Fruit fly (Drosophila melanogaster) whole organism, embryonic: ENCODE data around the gene Pvf3.

Experiments used
- ATbp ChIP-seq: fragments of 200-800 bp; sonication (Bioruptor generic); optimal IDR thresholded peaks from 2 replicates; lab custom pipeline; 2017; ENCODE audit warnings: missing biosample characterization, mild to moderate bottlenecking, missing genetic modification characterization, missing genetic modification reagents
- B-H1 ChIP-seq: fragments of 200-800 bp; sonication (Bioruptor generic); IDR thresholded peaks from 3 replicates; pipeline ENCODE4 v1.3.6; 2022; ENCODE audit warnings: missing biosample characterization, missing genetic modification characterization
- BEAF-32 ChIP-seq: fragments of 200-800 bp; sonication (Bioruptor generic); optimal IDR thresholded peaks from 3 replicates; lab custom pipeline; 2017; ENCODE audit warnings: missing biosample characterization, missing genetic modification characterization, mild to moderate bottlenecking, moderate library complexity, missing genetic modification reagents
- CG10147 ChIP-seq: fragments of 200-800 bp; sonication (Bioruptor generic); optimal IDR thresholded peaks from 2 replicates; lab custom pipeline; 2019; ENCODE audit warnings: missing biosample characterization, mild to moderate bottlenecking, missing genetic modification characterization, moderate library complexity
- CG12104 ChIP-seq: fragments of 200-800 bp; sonication (Bioruptor generic); optimal IDR thresholded peaks from 3 replicates; lab custom pipeline; 2016; ENCODE audit warnings: missing biosample characterization, missing genetic modification characterization
- CG12659 ChIP-seq: fragments of 200-800 bp; sonication (Bioruptor generic); optimal IDR thresholded peaks from 3 replicates; lab custom pipeline; 2017; ENCODE audit warnings: mild to moderate bottlenecking, missing biosample characterization, missing genetic modification reagents, missing genetic modification characterization
- CG12769 ChIP-seq: fragments of 200-800 bp; sonication (Bioruptor generic); optimal IDR thresholded peaks from 2 replicates; lab custom pipeline; 2019; ENCODE audit warnings: missing biosample characterization, mild to moderate bottlenecking, missing genetic modification characterization, moderate library complexity
- CG14050 ChIP-seq: fragments of 200-800 bp; sonication (Bioruptor generic); IDR thresholded peaks from 3 replicates; pipeline ENCODE4 v1.3.6; 2022; ENCODE audit warnings: missing biosample characterization, missing genetic modification characterization
- CG14710 ChIP-seq: fragments of 200-800 bp; sonication (Bioruptor generic); optimal IDR thresholded peaks from 3 replicates; lab custom pipeline; 2019; ENCODE audit warnings: missing biosample characterization, mild to moderate bottlenecking, missing genetic modification characterization, moderate library complexity
- CG15696 ChIP-seq: fragments of 200-800 bp; sonication (Bioruptor generic); optimal IDR thresholded peaks from 2 replicates; lab custom pipeline; 2019; ENCODE audit warnings: missing biosample characterization, mild to moderate bottlenecking, missing genetic modification characterization, moderate library complexity
- CG17385 ChIP-seq: fragments of 200-800 bp; sonication (Bioruptor generic); optimal IDR thresholded peaks from 3 replicates; lab custom pipeline; 2018; ENCODE audit warnings: missing biosample characterization, mild to moderate bottlenecking, missing genetic modification characterization
- CG34224 ChIP-seq: fragments of 200-800 bp; sonication (Bioruptor generic); IDR thresholded peaks from 3 replicates; pipeline ENCODE4 v1.3.6; 2022; ENCODE audit warnings: missing biosample characterization, missing genetic modification characterization; ENCODE audit not compliant: partially characterized antibody
- CG5245 ChIP-seq: fragments of 200-800 bp; sonication (Bioruptor generic); optimal IDR thresholded peaks from 3 replicates; lab custom pipeline; 2016; ENCODE audit warnings: missing biosample characterization, missing genetic modification characterization
- CG6791 ChIP-seq: fragments of 200-800 bp; sonication (Bioruptor generic); IDR thresholded peaks from 3 replicates; pipeline ENCODE4 v1.3.6; 2022; ENCODE audit warnings: missing biosample characterization, missing genetic modification characterization; ENCODE audit not compliant: partially characterized antibody
- CG7357 ChIP-seq: fragments of 200-800 bp; sonication (Bioruptor generic); IDR thresholded peaks from 3 replicates; pipeline ENCODE4 v1.3.6; 2022; ENCODE audit warnings: missing biosample characterization, missing genetic modification characterization
- CG8388 ChIP-seq: fragments of 200-800 bp; sonication (Bioruptor generic); optimal IDR thresholded peaks from 2 replicates; lab custom pipeline; 2019; ENCODE audit warnings: missing biosample characterization, mild to moderate bottlenecking, missing genetic modification characterization, moderate library complexity
- Camta ChIP-seq: fragments of 200-800 bp; sonication (Bioruptor generic); optimal IDR thresholded peaks from 2 replicates; lab custom pipeline; 2016; ENCODE audit warnings: missing biosample characterization, missing genetic modification characterization
- CrebB ChIP-seq: fragments of 200-800 bp; sonication (Bioruptor generic); optimal IDR thresholded peaks from 3 replicates; lab custom pipeline; 2018; ENCODE audit warnings: missing biosample characterization, mild to moderate bottlenecking, missing genetic modification characterization
- D ChIP-seq, 2 experiments: fragments of 200-800 bp in 1 of 2; fragments of >200 bp in 1 of 2; sonication (Bioruptor generic) in 1 of 2; optimal IDR thresholded peaks; 2 replicates in 1 of 2; 3 replicates in 1 of 2; lab custom pipeline; 2017; ENCODE audit warnings: mild to moderate bottlenecking in 1 of 2, missing biosample characterization in 1 of 2, missing genetic modification characterization in 1 of 2, missing genetic modification reagents in 1 of 2
- Dek ChIP-seq: fragments of 200-800 bp; sonication (Bioruptor generic); optimal IDR thresholded peaks from 3 replicates; lab custom pipeline; 2019; ENCODE audit warnings: missing biosample characterization, mild to moderate bottlenecking, missing genetic modification characterization, moderate library complexity
- Dref ChIP-seq: fragments of 200-800 bp; sonication (Bioruptor generic); IDR thresholded peaks from 2 replicates; pipeline ENCODE4 v1.3.6; 2022; ENCODE audit warnings: missing biosample characterization, missing genetic modification characterization
- GATAe ChIP-seq: fragments of 200-800 bp; sonication (Bioruptor generic); conservative IDR thresholded peaks from 2 replicates; pipeline ENCODE4 v1.3.6; 2022; ENCODE audit warnings: missing biosample characterization, missing genetic modification characterization
- HmgZ ChIP-seq: fragments of 200-800 bp; sonication (Bioruptor generic); optimal IDR thresholded peaks from 2 replicates; lab custom pipeline; 2018; ENCODE audit warnings: missing biosample characterization, mild to moderate bottlenecking, missing genetic modification characterization
- Hr78 ChIP-seq, 2 experiments: fragments of 200-800 bp in 1 of 2; fragments of >200 bp in 1 of 2; sonication (Bioruptor generic) in 1 of 2; optimal IDR thresholded peaks; 2 replicates each; lab custom pipeline; 2017 to 2019; ENCODE audit warnings: missing biosample characterization in 2 of 2, missing genetic modification characterization in 2 of 2, mild to moderate bottlenecking in 1 of 2, moderate library complexity in 1 of 2
- MTF-1 ChIP-seq: fragments of 200-800 bp; sonication (Bioruptor generic); optimal IDR thresholded peaks from 2 replicates; lab custom pipeline; 2018; ENCODE audit warnings: missing biosample characterization, mild to moderate bottlenecking, missing genetic modification characterization, borderline replicate concordance
- Mad ChIP-seq: fragments of 200-800 bp; sonication (Bioruptor generic); optimal IDR thresholded peaks from 2 replicates; lab custom pipeline; 2016; ENCODE audit warnings: missing biosample characterization, missing genetic modification characterization
- Myb ChIP-seq: fragments of 200-800 bp; sonication (Bioruptor generic); optimal IDR thresholded peaks from 2 replicates; lab custom pipeline; 2016; ENCODE audit warnings: missing biosample characterization, missing genetic modification characterization
- Oli ChIP-seq: fragments of 200-800 bp; sonication (Bioruptor generic); optimal IDR thresholded peaks from 2 replicates; lab custom pipeline; 2018; ENCODE audit warnings: missing biosample characterization, mild to moderate bottlenecking, missing genetic modification characterization, moderate library complexity
- Six4 ChIP-seq: fragments of 200-800 bp; sonication (Bioruptor generic); optimal IDR thresholded peaks from 2 replicates; lab custom pipeline; 2016; ENCODE audit warnings: missing biosample characterization, missing genetic modification characterization
- TFAM ChIP-seq: fragments of 200-800 bp; sonication (Bioruptor generic); optimal IDR thresholded peaks from 2 replicates; lab custom pipeline; 2017; ENCODE audit warnings: missing biosample characterization, missing genetic modification characterization, inconsistent platforms
- ac ChIP-seq: fragments of 200-800 bp; sonication (Bioruptor generic); optimal IDR thresholded peaks from 3 replicates; lab custom pipeline; 2017; ENCODE audit warnings: missing biosample characterization, mild to moderate bottlenecking, missing genetic modification characterization
- al ChIP-seq: fragments of 200-800 bp; sonication (Bioruptor generic); IDR thresholded peaks from 2 replicates; pipeline ENCODE4 v1.3.6; 2022; ENCODE audit warnings: missing biosample characterization, missing genetic modification characterization
- ash1 ChIP-seq: fragments of 200-800 bp; sonication (Bioruptor generic); optimal IDR thresholded peaks from 2 replicates; lab custom pipeline; 2018; ENCODE audit warnings: missing biosample characterization, mild to moderate bottlenecking, missing genetic modification characterization
- cad ChIP-seq: fragments of >200 bp; optimal IDR thresholded peaks from 2 replicates; lab custom pipeline; 2017; ENCODE audit warnings: missing biosample characterization, missing genetic modification characterization
- chif ChIP-seq, 2 experiments: fragments of 200-800 bp; sonication (Bioruptor generic); optimal IDR thresholded peaks; 3 replicates each; lab custom pipeline; 2016; ENCODE audit warnings: missing biosample characterization in 2 of 2, missing genetic modification characterization in 2 of 2
- crp ChIP-seq, 2 experiments: fragments of 200-800 bp; sonication (Bioruptor generic); optimal IDR thresholded peaks; 2 replicates in 1 of 2; 3 replicates in 1 of 2; lab custom pipeline; 2017; ENCODE audit warnings: missing biosample characterization in 2 of 2, missing genetic modification characterization in 2 of 2, mild to moderate bottlenecking in 1 of 2, moderate library complexity in 1 of 2
- disco-r ChIP-seq: fragments of 200-800 bp; sonication (Bioruptor generic); optimal IDR thresholded peaks from 2 replicates; lab custom pipeline; 2016; ENCODE audit warnings: missing biosample characterization, missing genetic modification characterization
- dmrt99B ChIP-seq: fragments of 200-800 bp; sonication (Bioruptor generic); optimal IDR thresholded peaks from 2 replicates; lab custom pipeline; 2018; ENCODE audit warnings: missing biosample characterization, mild to moderate bottlenecking, missing genetic modification characterization, moderate library complexity
- dysf ChIP-seq: fragments of 200-800 bp; sonication (Bioruptor generic); IDR thresholded peaks from 3 replicates; pipeline ENCODE4 v1.3.6; 2022; ENCODE audit warnings: missing biosample characterization, missing genetic modification characterization
- en ChIP-seq: fragments of 200-800 bp; sonication (Bioruptor generic); optimal IDR thresholded peaks from 2 replicates; lab custom pipeline; 2016; ENCODE audit warnings: missing biosample characterization, missing genetic modification characterization
- gro ChIP-seq: fragments of 200-800 bp; sonication (Bioruptor generic); optimal IDR thresholded peaks from 2 replicates; lab custom pipeline; 2016; ENCODE audit warnings: missing biosample characterization, missing genetic modification characterization
- gsb ChIP-seq: fragments of 200-800 bp; sonication (Bioruptor generic); IDR thresholded peaks from 2 replicates; pipeline ENCODE4 v1.3.6; 2022; ENCODE audit warnings: missing biosample characterization, missing genetic modification characterization
- hb ChIP-seq: fragments of 200-800 bp; sonication (Bioruptor generic); IDR thresholded peaks from 3 replicates; pipeline ENCODE4 v1.3.6; 2022; ENCODE audit warnings: missing biosample characterization, missing genetic modification characterization; ENCODE audit not compliant: partially characterized antibody
- mirr ChIP-seq: fragments of 200-800 bp; sonication (Bioruptor generic); optimal IDR thresholded peaks from 3 replicates; lab custom pipeline; 2018; ENCODE audit warnings: missing biosample characterization, mild to moderate bottlenecking, missing genetic modification characterization
- nerfin-1 ChIP-seq: fragments of 200-800 bp; sonication (Bioruptor generic); optimal IDR thresholded peaks from 3 replicates; lab custom pipeline; 2019; ENCODE audit warnings: missing biosample characterization, mild to moderate bottlenecking, missing genetic modification characterization, moderate library complexity
- nmo ChIP-seq: fragments of 200-800 bp; sonication (Bioruptor generic); optimal IDR thresholded peaks from 2 replicates; lab custom pipeline; 2018; ENCODE audit warnings: missing biosample characterization, mild to moderate bottlenecking, missing genetic modification characterization, moderate library complexity
- pho ChIP-seq: fragments of 200-800 bp; sonication (Bioruptor generic); optimal IDR thresholded peaks from 2 replicates; lab custom pipeline; 2016; ENCODE audit warnings: missing biosample characterization, missing genetic modification characterization
- run ChIP-seq: fragments of 200-800 bp; sonication (Bioruptor generic); optimal IDR thresholded peaks from 3 replicates; lab custom pipeline; 2018; ENCODE audit warnings: missing biosample characterization, mild to moderate bottlenecking, missing genetic modification characterization

Pvf3 gene

dm6 chr2L:7135069-7135468 lies 22.4 kb downstream of the Pvf3 start (continued):
- TF ChIP-seq CG10147 (GFP tag; lab: Kevin White, UChicago), result no peak
- peak; percentile 82 to 85 for TF ChIP-seq chif (GFP tag; optimal IDR thresholded peaks at IDR 0.05; lab: Kevin White, UChicago)
- TF ChIP-seq CG5245 (GFP tag; lab: Kevin White, UChicago), result peak; percentile 69
- peak; percentile 73 for TF ChIP-seq dysf
- peak; percentile 39; the same call in 1 of the 3 replicates for TF ChIP-seq B-H1 (GFP tag; lab: Robert Waterston, UW)
- TF ChIP-seq Dek, result no peak
- peak; percentile 77 for TF ChIP-seq Six4 (GFP tag; lab: Kevin White, UChicago)
- TF ChIP-seq mirr, result no peak
- no peak for TF ChIP-seq D (optimal IDR thresholded peaks at IDR 0.05; lab: Kevin White, UChicago)
- TF ChIP-seq D (GFP tag; optimal IDR thresholded peaks at IDR 0.05; lab: Kevin White, UChicago), result peak; percentile 77
- TF ChIP-seq CG14050 (GFP tag; lab: Robert Waterston, UW), result peak; percentile 72
- TF ChIP-seq CG17385 (GFP tag; lab: Kevin White, UChicago), result peak; percentile 67
- peak; percentile 31 for TF ChIP-seq MTF-1 (GFP tag; lab: Kevin White, UChicago)
- peak; percentile 25 for TF ChIP-seq ac (GFP tag; lab: Kevin White, UChicago)
- TF ChIP-seq hb (GFP tag; lab: Robert Waterston, UW), result no peak
- TF ChIP-seq Mad, result peak; percentile 64
- no peak for TF ChIP-seq gro (GFP tag; lab: Kevin White, UChicago)
- peak; percentile 85 for TF ChIP-seq CG8388 (GFP tag; lab: Kevin White, UChicago)
- TF ChIP-seq run (tag; lab: Kevin White, UChicago), result peak; percentile 25
- peak in 1 of 2 experiments; percentile 11 for TF ChIP-seq Hr78 (GFP tag; optimal IDR thresholded peaks at IDR 0.05; lab: Kevin White, UChicago)
- peak; percentile 83 for TF ChIP-seq dmrt99B
- no peak for TF ChIP-seq al (GFP tag; lab: Robert Waterston, UW)
- TF ChIP-seq BEAF-32, result no peak
- peak; percentile 37 for TF ChIP-seq CG12659 (GFP tag; lab: Kevin White, UChicago)
- peak; percentile 24 for TF ChIP-seq CrebB (tag; lab: Kevin White, UChicago)
- peak; percentile 79 for TF ChIP-seq nmo (GFP tag; lab: Kevin White, UChicago)

dm6 chr2L:7133506-7134270 lies 23.8 kb downstream of the Pvf3 start:
- TF ChIP-seq ATbp, result no peak
- TF ChIP-seq disco-r (GFP tag; lab: Kevin White, UChicago), result no peak
- no peak for TF ChIP-seq cad (GFP tag; lab: Kevin White, UChicago)
- peak; percentile 64 for TF ChIP-seq CG12769
- no peak for TF ChIP-seq gsb (GFP tag; lab: Robert Waterston, UW)
- no peak for TF ChIP-seq pho (GFP tag; lab: Kevin White, UChicago)
- TF ChIP-seq CG34224 (GFP tag; lab: Robert Waterston, UW), result peak; percentile 51; the same call in 2 of the 3 replicates
- no peak for TF ChIP-seq CG7357
- TF ChIP-seq CG12104, result no peak
- TF ChIP-seq Camta (GFP tag; lab: Kevin White, UChicago), result no peak
- no peak for TF ChIP-seq Dref (GFP tag; lab: Robert Waterston, UW)
- no peak for TF ChIP-seq Oli (tag; lab: Kevin White, UChicago)
- TF ChIP-seq crp (GFP tag; optimal IDR thresholded peaks at IDR 0.05; lab: Kevin White, UChicago), result peak in 1 of 2 experiments; percentile 76
- TF ChIP-seq CG15696, result no peak
- TF ChIP-seq GATAe, result no peak
- TF ChIP-seq CG14710 (tag; lab: Kevin White, UChicago), result no peak
- no peak for TF ChIP-seq ash1 (GFP tag; lab: Kevin White, UChicago)
- no peak for TF ChIP-seq nerfin-1
- no peak for TF ChIP-seq en (GFP tag; lab: Kevin White, UChicago)
- TF ChIP-seq HmgZ (tag; lab: Kevin White, UChicago), result no peak
- peak; percentile 59; the same call in 2 of the 3 replicates for TF ChIP-seq CG6791 (GFP tag; lab: Robert Waterston, UW)
- TF ChIP-seq Myb (GFP tag; lab: Kevin White, UChicago), result no peak
- TF ChIP-seq TFAM (GFP tag; lab: Kevin White, UChicago), result no peak
